Fruit fly (Drosophila melanogaster) whole organism, embryonic: Measurements from ENCODE around the gene CG4629.

Experiments
- Adf1 ChIP-seq: fragments of 200-800 bp; sonication (Bioruptor generic); IDR thresholded peaks from 2 replicates; pipeline ENCODE4 v1.3.6; 2022; ENCODE audit warnings: missing biosample characterization, missing genetic modification characterization
- Bgb ChIP-seq: fragments of 200-800 bp; sonication (Bioruptor generic); IDR thresholded peaks from 2 replicates; pipeline ENCODE4 v1.3.6; 2022; ENCODE audit warnings: missing biosample characterization, missing genetic modification characterization; ENCODE audit not compliant: partially characterized antibody
- CG10543 ChIP-seq: fragments of 200-800 bp; sonication (Bioruptor generic); optimal IDR thresholded peaks from 3 replicates; lab custom pipeline; 2017; ENCODE audit warnings: missing biosample characterization, mild to moderate bottlenecking, missing genetic modification characterization, moderate library complexity
- CG11398 ChIP-seq: fragments of 200-800 bp; sonication (Bioruptor generic); optimal IDR thresholded peaks from 2 replicates; lab custom pipeline; 2016; ENCODE audit warnings: missing biosample characterization, missing genetic modification characterization
- CG11456 ChIP-seq: fragments of 200-800 bp; sonication (Bioruptor generic); IDR thresholded peaks from 3 replicates; pipeline ENCODE4 v1.3.6; 2022; ENCODE audit warnings: missing biosample characterization, missing genetic modification characterization
- CG13287 ChIP-seq: fragments of 200-800 bp; sonication (Bioruptor generic); IDR thresholded peaks from 2 replicates; pipeline ENCODE4 v1.3.6; 2022; ENCODE audit warnings: missing biosample characterization, missing genetic modification characterization; ENCODE audit not compliant: partially characterized antibody
- CG16813 ChIP-seq: fragments of 200-800 bp; sonication (Bioruptor generic); IDR thresholded peaks from 3 replicates; pipeline ENCODE4 v1.3.6; 2022; ENCODE audit warnings: missing biosample characterization, missing genetic modification characterization; ENCODE audit not compliant: partially characterized antibody
- CG32532 ChIP-seq: fragments of 200-800 bp; sonication (Bioruptor generic); IDR thresholded peaks from 2 replicates; pipeline ENCODE4 v1.3.6; 2022; ENCODE audit warnings: missing biosample characterization, missing genetic modification characterization
- CG34224 ChIP-seq: fragments of 200-800 bp; sonication (Bioruptor generic); IDR thresholded peaks from 3 replicates; pipeline ENCODE4 v1.3.6; 2022; ENCODE audit warnings: missing biosample characterization, missing genetic modification characterization; ENCODE audit not compliant: partially characterized antibody
- CG34422 ChIP-seq: fragments of 200-800 bp; sonication (Bioruptor generic); IDR thresholded peaks from 3 replicates; pipeline ENCODE4 v1.3.6; 2022; ENCODE audit warnings: missing biosample characterization, missing genetic modification characterization
- CG6175 ChIP-seq: fragments of 200-800 bp; sonication (Bioruptor generic); IDR thresholded peaks from 3 replicates; pipeline ENCODE4 v1.3.6; 2022; ENCODE audit warnings: missing biosample characterization, missing genetic modification characterization
- CG6689 ChIP-seq: fragments of 200-800 bp; sonication (Bioruptor generic); IDR thresholded peaks from 2 replicates; pipeline ENCODE4 v1.3.6; 2022; ENCODE audit warnings: missing biosample characterization, missing genetic modification characterization
- CG9727 ChIP-seq: fragments of 200-800 bp; sonication (Bioruptor generic); optimal IDR thresholded peaks from 3 replicates; lab custom pipeline; 2017; ENCODE audit warnings: missing biosample characterization, mild to moderate bottlenecking, missing genetic modification characterization
- CG9932 ChIP-seq: fragments of 200-800 bp; sonication (Bioruptor generic); IDR thresholded peaks from 2 replicates; pipeline ENCODE4 v1.3.6; 2022; ENCODE audit warnings: missing biosample characterization, missing genetic modification characterization
- Deaf1 ChIP-seq: fragments of 200-800 bp; optimal IDR thresholded peaks from 3 replicates; lab custom pipeline; 2019; ENCODE audit warnings: missing biosample characterization, mild to moderate bottlenecking, missing genetic modification characterization, moderate library complexity
- Dek ChIP-seq: fragments of 200-800 bp; sonication (Bioruptor generic); optimal IDR thresholded peaks from 3 replicates; lab custom pipeline; 2019; ENCODE audit warnings: missing biosample characterization, mild to moderate bottlenecking, missing genetic modification characterization, moderate library complexity
- Dll ChIP-seq: fragments of 200-800 bp; sonication (Bioruptor generic); IDR thresholded peaks from 4 replicates; pipeline ENCODE4 v1.3.6; 2022; ENCODE audit warnings: missing biosample characterization, missing genetic modification characterization; ENCODE audit not compliant: partially characterized antibody
- E2f2 ChIP-seq: fragments of 200-800 bp; sonication (Bioruptor generic); IDR thresholded peaks from 2 replicates; pipeline ENCODE4 v1.3.6; 2022; ENCODE audit warnings: missing biosample characterization, missing genetic modification characterization
- Fer1 ChIP-seq: fragments of 200-800 bp; sonication (Bioruptor generic); optimal IDR thresholded peaks from 2 replicates; lab custom pipeline; 2017; ENCODE audit warnings: missing biosample characterization, mild to moderate bottlenecking, missing genetic modification characterization
- HLH4C ChIP-seq: fragments of 200-800 bp; sonication (Bioruptor generic); IDR thresholded peaks from 3 replicates; pipeline ENCODE4 v1.3.6; 2022; ENCODE audit warnings: missing biosample characterization, missing genetic modification characterization; ENCODE audit not compliant: partially characterized antibody
- HmgD ChIP-seq: fragments of 200-800 bp; sonication (Bioruptor generic); optimal IDR thresholded peaks from 3 replicates; lab custom pipeline; 2016; ENCODE audit warnings: missing biosample characterization, missing genetic modification characterization
- Jarid2 ChIP-seq: fragments of 200-800 bp; sonication (Bioruptor generic); optimal IDR thresholded peaks from 3 replicates; lab custom pipeline; 2017; ENCODE audit warnings: mild to moderate bottlenecking, missing biosample characterization, missing genetic modification reagents, missing genetic modification characterization
- Med ChIP-seq: fragments of 200-800 bp; sonication (Bioruptor generic); peaks from one replicate; lab custom pipeline; 2016; ENCODE audit warnings: missing biosample characterization, missing genetic modification characterization, mild to moderate bottlenecking, inconsistent platforms, moderate library complexity
- Myb ChIP-seq: fragments of 200-800 bp; sonication (Bioruptor generic); optimal IDR thresholded peaks from 2 replicates; lab custom pipeline; 2016; ENCODE audit warnings: missing biosample characterization, missing genetic modification characterization
- NC2β ChIP-seq: fragments of 200-800 bp; sonication (Bioruptor generic); optimal IDR thresholded peaks from 2 replicates; lab custom pipeline; 2016; ENCODE audit warnings: missing biosample characterization, missing genetic modification characterization
- Nf-YC ChIP-seq: fragments of 200-800 bp; optimal IDR thresholded peaks from 3 replicates; lab custom pipeline; 2019; ENCODE audit warnings: missing biosample characterization, mild to moderate bottlenecking, missing genetic modification characterization, moderate library complexity
- Pdp1 ChIP-seq, 2 experiments: fragments of 200-800 bp; sonication (Bioruptor generic); optimal IDR thresholded peaks; 3 replicates each; lab custom pipeline; 2016; ENCODE audit warnings: missing biosample characterization in 2 of 2, missing genetic modification characterization in 2 of 2, mild to moderate bottlenecking in 1 of 2, moderate library complexity in 1 of 2
- Rfx ChIP-seq: fragments of 200-800 bp; sonication (Bioruptor generic); IDR thresholded peaks from 2 replicates; pipeline ENCODE4 v1.3.6; 2022; ENCODE audit warnings: missing biosample characterization, missing genetic modification characterization
- Scr ChIP-seq: fragments of 200-800 bp; sonication (Bioruptor generic); IDR thresholded peaks from 2 replicates; pipeline ENCODE4 v1.3.6; 2022; ENCODE audit warnings: missing biosample characterization, missing genetic modification characterization; ENCODE audit not compliant: partially characterized antibody
- Spps ChIP-seq: fragments of 200-800 bp; sonication (Bioruptor generic); optimal IDR thresholded peaks from 2 replicates; lab custom pipeline; 2018; ENCODE audit warnings: missing biosample characterization, mild to moderate bottlenecking, missing genetic modification characterization
- Trl ChIP-seq, 3 experiments: fragments of >200 bp in 2 of 3; fragments of 200-800 bp in 1 of 3; sonication (Bioruptor generic) in 1 of 3; optimal IDR thresholded peaks; 2 replicates in 1 of 3; 3 replicates in 2 of 3; lab custom pipeline; 2016 to 2017; ENCODE audit warnings: missing biosample characterization in 1 of 3, missing genetic modification characterization in 1 of 3
- ato ChIP-seq: fragments of 200-800 bp; sonication (Bioruptor generic); IDR thresholded peaks from 2 replicates; pipeline ENCODE4 v1.3.6; 2022; ENCODE audit warnings: missing biosample characterization, missing genetic modification characterization; ENCODE audit not compliant: partially characterized antibody
- chinmo ChIP-seq: fragments of 200-800 bp; sonication (Bioruptor generic); IDR thresholded peaks from 4 replicates; pipeline ENCODE4 v1.3.6; 2022; ENCODE audit warnings: missing biosample characterization, missing genetic modification characterization; ENCODE audit not compliant: partially characterized antibody
- ci ChIP-seq: fragments of 200-800 bp; sonication (Bioruptor generic); IDR thresholded peaks from 3 replicates; pipeline ENCODE4 v1.3.6; 2022; ENCODE audit warnings: missing biosample characterization, missing genetic modification characterization
- croc ChIP-seq: fragments of 200-800 bp; sonication (Bioruptor generic); conservative IDR thresholded peaks from 3 replicates; pipeline ENCODE4 v1.3.6; 2022; ENCODE audit warnings: missing biosample characterization, missing genetic modification characterization
- da ChIP-seq: fragments of 200-800 bp; sonication (Bioruptor generic); optimal IDR thresholded peaks from 2 replicates; lab custom pipeline; 2016; ENCODE audit warnings: missing biosample characterization, missing genetic modification characterization
- eyg ChIP-seq: fragments of 200-800 bp; sonication (Bioruptor generic); optimal IDR thresholded peaks from 3 replicates; lab custom pipeline; 2016; ENCODE audit warnings: missing biosample characterization, missing genetic modification characterization
- hkb ChIP-seq, 2 experiments: fragments of 200-800 bp in 1 of 2; fragments of >200 bp in 1 of 2; sonication (Bioruptor generic) in 1 of 2; IDR thresholded peaks in 1 of 2; optimal IDR thresholded peaks in 1 of 2; 2 replicates each; pipeline versions ENCODE4 v1.3.6 to Lab custom; 2017 to 2022; ENCODE audit warnings: missing biosample characterization in 1 of 2, missing genetic modification characterization in 1 of 2
- jing ChIP-seq: fragments of 200-800 bp; sonication (Bioruptor generic); optimal IDR thresholded peaks from 2 replicates; lab custom pipeline; 2018; ENCODE audit warnings: missing biosample characterization, mild to moderate bottlenecking, missing genetic modification characterization
- nom ChIP-seq: fragments of 200-800 bp; sonication (Bioruptor generic); optimal IDR thresholded peaks from 2 replicates; lab custom pipeline; 2017; ENCODE audit warnings: missing biosample characterization, missing genetic modification characterization, mild to moderate bottlenecking, moderate library complexity, missing genetic modification reagents
- sna ChIP-seq: fragments of 200-800 bp; sonication (Bioruptor generic); IDR thresholded peaks from 2 replicates; pipeline ENCODE4 v1.3.6; 2022; ENCODE audit warnings: missing biosample characterization, missing genetic modification characterization; ENCODE audit not compliant: partially characterized antibody
- sob ChIP-seq: fragments of 200-800 bp; sonication (Bioruptor generic); IDR thresholded peaks from 2 replicates; pipeline ENCODE4 v1.3.6; 2022; ENCODE audit warnings: missing biosample characterization, missing genetic modification characterization
- sr ChIP-seq: fragments of 200-800 bp; sonication (Bioruptor generic); IDR thresholded peaks from 3 replicates; pipeline ENCODE4 v1.3.6; 2022; ENCODE audit warnings: missing biosample characterization, missing genetic modification characterization
- unc-4 ChIP-seq: fragments of 200-800 bp; sonication (Bioruptor generic); IDR thresholded peaks from 2 replicates; pipeline ENCODE4 v1.3.6; 2022; ENCODE audit warnings: missing biosample characterization, missing genetic modification characterization; ENCODE audit not compliant: partially characterized antibody
- z ChIP-seq: fragments of 200-800 bp; sonication (Bioruptor generic); IDR thresholded peaks from 3 replicates; pipeline ENCODE4 v1.3.6; 2022; ENCODE audit warnings: missing biosample characterization, missing genetic modification characterization
- zen2 ChIP-seq: fragments of 200-800 bp; sonication (Bioruptor generic); IDR thresholded peaks from 3 replicates; pipeline ENCODE4 v1.3.6; 2022; ENCODE audit warnings: missing biosample characterization, missing genetic modification characterization; ENCODE audit not compliant: partially characterized antibody

Gene CG4629

dm6 chr2L:1102349-1102748 lies at the start of gene CG4629:
Gene CG4629 (minus strand): TSS chr2L:1102504.
- TF ChIP-seq CG34224, result 0 out of 3 replicates have a peak, but pooled peaks have one; percentile 32
- peak; percentile 19; the same call in 1 of the 4 replicates for TF ChIP-seq Dll (GFP tag; lab: Robert Waterston, UW)
- TF ChIP-seq Jarid2 (GFP tag; lab: Kevin White, UChicago), result peak; percentile 68
- no peak for TF ChIP-seq CG9727 (GFP tag; lab: Kevin White, UChicago)
- TF ChIP-seq NC2β (GFP tag; lab: Kevin White, UChicago), result no peak
- TF ChIP-seq ci (GFP tag; lab: Robert Waterston, UW), result peak; percentile 52; the same call in 2 of the 3 replicates
- TF ChIP-seq sob (GFP tag; lab: Robert Waterston, UW), result 0 out of 2 replicates have a peak, but pooled peaks have one; percentile 15
- 0 out of 2 replicates have a peak, but pooled peaks have one; percentile 22 for TF ChIP-seq unc-4 (GFP tag; lab: Robert Waterston, UW)
- peak; percentile 100 for TF ChIP-seq Adf1
- 0 out of 3 replicates have a peak, but pooled peaks have one; percentile 14 for TF ChIP-seq CG16813
- TF ChIP-seq zen2, result peak; percentile 62; the same call in 2 of the 3 replicates
- peak in 1 of 2 experiments; percentile 2 for TF ChIP-seq Pdp1 (GFP tag; optimal IDR thresholded peaks at IDR 0.05; lab: Kevin White, UChicago)
- 0 out of 2 replicates have a peak, but pooled peaks have one; percentile 28 for TF ChIP-seq Scr
- TF ChIP-seq CG6689, result 0 out of 2 replicates have a peak, but pooled peaks have one; percentile 11
- TF ChIP-seq sna (GFP tag; lab: Robert Waterston, UW), result peak; percentile 55; the same call in 1 of the 2 replicates
- TF ChIP-seq Trl (optimal IDR thresholded peaks at IDR 0.05; lab: Kevin White, UChicago), result peak in 1 of 2 experiments; percentile 53
- no peak for TF ChIP-seq Trl (GFP tag; optimal IDR thresholded peaks at IDR 0.05; lab: Kevin White, UChicago)
- peak; percentile 26; the same call in 1 of the 2 replicates for TF ChIP-seq ato
- peak; percentile 96 for TF ChIP-seq Deaf1 (tag; lab: Kevin White, UChicago)
- TF ChIP-seq HmgD, result no peak
- no peak for TF ChIP-seq CG11398 (GFP tag; lab: Kevin White, UChicago)
- TF ChIP-seq HLH4C (GFP tag; lab: Robert Waterston, UW), result peak; percentile 49; the same call in 1 of the 3 replicates
- no peak for TF ChIP-seq da (GFP tag; lab: Kevin White, UChicago)
- TF ChIP-seq Dek (tag; lab: Kevin White, UChicago), result no peak
- no peak for TF ChIP-seq jing (GFP tag; lab: Kevin White, UChicago)
- peak; percentile 39 for TF ChIP-seq nom
- peak; percentile 38 for TF ChIP-seq Nf-YC (tag; lab: Kevin White, UChicago)
- TF ChIP-seq CG32532 (GFP tag; lab: Robert Waterston, UW), result 0 out of 2 replicates have a peak, but pooled peaks have one; percentile 48
- TF ChIP-seq hkb (optimal IDR thresholded peaks at IDR 0.05; lab: Kevin White, UChicago), result no peak
- peak; percentile 41; the same call in 1 of the 2 replicates for TF ChIP-seq hkb (GFP tag; IDR thresholded peaks at IDR 0.05; lab: Robert Waterston, UW)
- peak; percentile 25 for TF ChIP-seq CG9932 (GFP tag; lab: Robert Waterston, UW)
- TF ChIP-seq croc, result no peak
- TF ChIP-seq Myb (GFP tag; lab: Kevin White, UChicago), result no peak
- no peak for TF ChIP-seq Spps
- peak; percentile 21 for TF ChIP-seq eyg
- TF ChIP-seq CG13287 (GFP tag; lab: Robert Waterston, UW), result peak; percentile 57
- TF ChIP-seq E2f2 (GFP tag; lab: Robert Waterston, UW), result peak; percentile 7; the same call in 1 of the 2 replicates
- peak; percentile 88 for TF ChIP-seq Med (GFP tag; lab: Kevin White, UChicago)
- peak; percentile 49; the same call in 2 of the 3 replicates for TF ChIP-seq CG6175 (GFP tag; lab: Robert Waterston, UW)
- TF ChIP-seq CG34422, result peak; percentile 55; the same call in 1 of the 3 replicates
- TF ChIP-seq chinmo (GFP tag; lab: Robert Waterston, UW), result 0 out of 4 replicates have a peak, but pooled peaks have one; percentile 70
- peak; percentile 2 for TF ChIP-seq CG10543 (GFP tag; lab: Kevin White, UChicago)
- peak; percentile 14 for TF ChIP-seq Fer1
- peak; percentile 96 for TF ChIP-seq z (GFP tag; lab: Robert Waterston, UW)
- peak; percentile 53; the same call in 1 of the 2 replicates for TF ChIP-seq Bgb
- TF ChIP-seq CG11456 (GFP tag; lab: Robert Waterston, UW), result 0 out of 3 replicates have a peak, but pooled peaks have one; percentile 43
- TF ChIP-seq sr (GFP tag; lab: Robert Waterston, UW), result peak; percentile 97
- TF ChIP-seq Rfx, result peak; percentile 39; the same call in 1 of the 2 replicates
